Worm (Caenorhabditis elegans) whole organism, L1 larva: Measurements from ENCODE around the gene fic-1.

ENCODE experiments used
- Y116A8C.19 ChIP-seq: sonication (generic microtip); optimal IDR thresholded peaks from 2 replicates; lab custom pipeline; 2016; ENCODE audit warnings: missing compliant biosample characterization, missing genetic modification characterization, borderline replicate concordance
- ceh-8 ChIP-seq: fragments of 200-800 bp; sonication (Bioruptor generic); optimal IDR thresholded peaks from 2 replicates; lab custom pipeline; 2018; ENCODE audit warnings: mild to moderate bottlenecking, missing genetic modification characterization, moderate library complexity, missing compliant biosample characterization
- efl-3 ChIP-seq: fragments of 200-800 bp; sonication (Bioruptor generic); optimal IDR thresholded peaks from 2 replicates; lab custom pipeline; 2018; ENCODE audit warnings: mild to moderate bottlenecking, missing genetic modification characterization, missing compliant biosample characterization
- fkh-10 ChIP-seq: sonication (generic microtip); optimal IDR thresholded peaks from 2 replicates; lab custom pipeline; 2017; ENCODE audit warnings: missing biosample characterization, missing genetic modification reagents, missing genetic modification characterization
- hlh-17 ChIP-seq: fragments of 200-800 bp; sonication (Bioruptor generic); optimal IDR thresholded peaks from 2 replicates; lab custom pipeline; 2018; ENCODE audit warnings: missing genetic modification characterization, mild to moderate bottlenecking, missing compliant biosample characterization, moderate library complexity, borderline replicate concordance
- jun-1 ChIP-seq: fragments of 150-350 bp; optimal IDR thresholded peaks from 2 replicates; lab custom pipeline; 2014; ENCODE audit warnings: missing biosample characterization, missing genetic modification reagents, missing genetic modification characterization
- mdl-1 ChIP-seq, 2 experiments: fragments of 150-350 bp; optimal IDR thresholded peaks; 2 replicates each; lab custom pipeline; 2014 to 2017; ENCODE audit warnings: missing biosample characterization in 2 of 2, missing genetic modification characterization in 2 of 2, inconsistent platforms in 1 of 2
- nhr-77 ChIP-seq: fragments of 150-350 bp; optimal IDR thresholded peaks from 2 replicates; lab custom pipeline; 2014; ENCODE audit warnings: missing biosample characterization, missing genetic modification characterization
- skn-1 ChIP-seq: fragments of 150-350 bp; optimal IDR thresholded peaks from 2 replicates; lab custom pipeline; 2014; ENCODE audit warnings: missing biosample characterization, missing genetic modification characterization
- sox-4 ChIP-seq: sonication (generic microtip); optimal IDR thresholded peaks from 2 replicates; lab custom pipeline; 2016; ENCODE audit warnings: missing genetic modification characterization, missing compliant biosample characterization
- sptf-1 ChIP-seq: fragments of 150-350 bp; optimal IDR thresholded peaks from 2 replicates; lab custom pipeline; 2014; ENCODE audit warnings: missing biosample characterization, missing genetic modification characterization

DNA sequence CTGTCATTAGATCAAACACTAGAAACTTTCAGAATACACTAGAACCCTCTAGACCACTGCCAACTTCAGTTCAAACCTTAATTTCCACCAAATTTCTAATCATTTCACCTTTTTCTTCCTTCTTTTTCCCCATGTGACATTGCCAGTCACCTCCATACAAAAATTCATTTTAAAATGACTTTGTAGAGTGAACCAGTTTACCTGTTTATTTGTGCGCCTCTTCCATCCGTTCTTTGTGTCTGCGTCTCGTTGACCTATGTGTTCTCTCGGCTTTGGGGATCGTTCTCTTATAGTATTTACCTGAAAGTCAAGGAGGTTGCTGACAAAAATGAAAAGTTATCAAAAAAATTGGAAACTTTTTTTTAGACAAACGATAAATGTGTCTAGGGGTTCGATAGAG lies 43.4 kb downstream of the fic-1 start:
- TF ChIP-seq skn-1 (tag; lab: Kevin White, UChicago) = no peak
- no peak for TF ChIP-seq efl-3 (GFP tag; lab: Kevin White, UChicago)
- TF ChIP-seq mdl-1 (tag; optimal IDR thresholded peaks at IDR 0.05; lab: Kevin White, UChicago) = no peak
- TF ChIP-seq jun-1 (tag; lab: Kevin White, UChicago) = no peak
- no peak for TF ChIP-seq sox-4
- no peak for TF ChIP-seq sptf-1 (tag; lab: Kevin White, UChicago)
- no peak for TF ChIP-seq Y116A8C.19 (tag; lab: Kevin White, UChicago)
- TF ChIP-seq nhr-77 (tag; lab: Kevin White, UChicago) = no peak
- no peak for TF ChIP-seq hlh-17
- TF ChIP-seq fkh-10 (GFP tag; lab: Kevin White, UChicago) = no peak
- no peak for TF ChIP-seq ceh-8 (GFP tag; lab: Kevin White, UChicago)
